Worm (Caenorhabditis elegans): ENCODE measurements around the gene grsp-1.

- TF ChIP-seq ztf-11 (tag; optimal IDR thresholded peaks at IDR 0.05) (no peak), tbx-2 (tag; optimal IDR thresholded peaks at IDR 0.05) (no peak), ama-1 (optimal IDR thresholded peaks at IDR 0.05) (no peak), snpc-4 (tag; optimal IDR thresholded peaks at IDR 0.05) (no peak), nhr-77 (tag; optimal IDR thresholded peaks at IDR 0.05) (no peak), ceh-90 (tag; optimal IDR thresholded peaks at IDR 0.05) (no peak), skn-1 (tag; optimal IDR thresholded peaks at IDR 0.05) (no peak)
Measured at ce11 chrV:19637890-19638289, 28.6 kb downstream of the grsp-1 start.
